Fruit fly (Drosophila melanogaster) whole organism, pupa: Measurements from ENCODE around the gene wds.

Source experiments
- CG17806 ChIP-seq: fragments of 200-800 bp; sonication (Bioruptor generic); optimal IDR thresholded peaks from 2 replicates; lab custom pipeline; 2018; ENCODE audit warnings: missing biosample characterization, mild to moderate bottlenecking, missing genetic modification characterization, moderate library complexity
- EcR ChIP-seq: fragments of 200-800 bp; sonication (Bioruptor generic); optimal IDR thresholded peaks from 3 replicates; lab custom pipeline; 2019; ENCODE audit warnings: missing biosample characterization, missing genetic modification characterization, mild to moderate bottlenecking, moderate library complexity, missing genetic modification reagents
- Ets98B ChIP-seq: fragments of 200-800 bp; sonication (Bioruptor generic); IDR thresholded peaks from 2 replicates; pipeline ENCODE4 v1.3.6; 2022; ENCODE audit warnings: missing biosample characterization, missing genetic modification characterization

- TF ChIP-seq EcR, result no peak
- TF ChIP-seq Ets98B (GFP tag; lab: Robert Waterston, UW), result no peak
- no peak for TF ChIP-seq CG17806
These were observed 18.2 kb downstream of the wds start, which contains the start of the genes Klp3A and Zw10 for dm6 chrX:2603851-2604505.
